Worm (Caenorhabditis elegans): ENCODE results near the gene F54E7.6.

ce11 chrIII:5634509-5634908 is 26.4 kb downstream of the F54E7.6 start:
- TF ChIP-seq ref-1 (GFP tag; conservative IDR thresholded peaks at IDR 0.05) (no peak), flt-1 (GFP tag; IDR thresholded peaks at IDR 0.05) (no peak), med-1 (GFP tag; optimal IDR thresholded peaks at IDR 0.05; ENCODE audit: insufficient read depth) (no peak), tab-1 (GFP tag; IDR thresholded peaks at IDR 0.05) (no peak), ztf-23 (GFP tag; IDR thresholded peaks at IDR 0.05) (no peak)
